Fruit fly (Drosophila melanogaster) whole organism: ENCODE results near the gene CG42554.

Experiments
- CG8478 ChIP-seq: fragments of >200 bp; optimal IDR thresholded peaks from 2 replicates; lab custom pipeline; 2018; ENCODE audit warnings: inconsistent platforms
- Dll ChIP-seq: fragments of >200 bp; optimal IDR thresholded peaks from 2 replicates; lab custom pipeline; 2017
- EcR ChIP-seq, 2 experiments: fragments of >200 bp; optimal IDR thresholded peaks; 2 replicates each; lab custom pipeline; 2017; ENCODE audit warnings: missing biosample characterization in 2 of 2, missing genetic modification characterization in 2 of 2, missing genetic modification reagents in 2 of 2
- pan ChIP-seq: fragments of >200 bp; optimal IDR thresholded peaks from 2 replicates; lab custom pipeline; 2017
- psq ChIP-seq: fragments of >200 bp; optimal IDR thresholded peaks from 2 replicates; lab custom pipeline; 2017
- usp ChIP-seq: fragments of >200 bp; optimal IDR thresholded peaks from 2 replicates; lab custom pipeline; 2017; ENCODE audit warnings: missing biosample characterization, missing genetic modification characterization, mixed read lengths

The CG42554 gene

DNA sequence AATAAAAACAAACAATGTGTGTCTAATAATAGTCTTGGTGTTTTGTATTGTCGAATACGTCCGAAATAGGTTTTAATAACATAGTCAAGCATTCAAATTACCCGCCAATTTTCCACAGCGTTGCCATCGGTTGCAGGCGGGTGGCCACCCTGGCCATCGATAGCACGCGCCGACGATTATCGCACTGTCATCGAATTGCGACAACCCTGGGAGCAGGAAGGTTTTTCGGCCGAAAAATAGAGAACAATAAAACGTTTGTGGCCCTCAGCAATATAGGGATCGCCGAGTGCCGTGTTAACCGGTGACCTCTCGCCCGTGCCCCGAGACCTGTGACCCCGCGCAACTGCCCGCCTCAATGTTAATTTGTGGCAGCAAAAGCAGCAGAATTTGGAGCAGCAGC lies 36.2 kb downstream of the CG42554 start, which contains the start of gene Usp10:
Gene Usp10 (plus strand): TSS at position 187 of the 400 bp plus-strand sequence.
- TF ChIP-seq pan = no peak
- no peak for TF ChIP-seq Dll
- TF ChIP-seq usp (GFP tag; lab: Kevin White, UChicago) = no peak
- TF ChIP-seq psq (lab: Kevin White, UChicago) = no peak
- no peak for TF ChIP-seq EcR (GFP tag; optimal IDR thresholded peaks at IDR 0.05; lab: Kevin White, UChicago)

DNA sequence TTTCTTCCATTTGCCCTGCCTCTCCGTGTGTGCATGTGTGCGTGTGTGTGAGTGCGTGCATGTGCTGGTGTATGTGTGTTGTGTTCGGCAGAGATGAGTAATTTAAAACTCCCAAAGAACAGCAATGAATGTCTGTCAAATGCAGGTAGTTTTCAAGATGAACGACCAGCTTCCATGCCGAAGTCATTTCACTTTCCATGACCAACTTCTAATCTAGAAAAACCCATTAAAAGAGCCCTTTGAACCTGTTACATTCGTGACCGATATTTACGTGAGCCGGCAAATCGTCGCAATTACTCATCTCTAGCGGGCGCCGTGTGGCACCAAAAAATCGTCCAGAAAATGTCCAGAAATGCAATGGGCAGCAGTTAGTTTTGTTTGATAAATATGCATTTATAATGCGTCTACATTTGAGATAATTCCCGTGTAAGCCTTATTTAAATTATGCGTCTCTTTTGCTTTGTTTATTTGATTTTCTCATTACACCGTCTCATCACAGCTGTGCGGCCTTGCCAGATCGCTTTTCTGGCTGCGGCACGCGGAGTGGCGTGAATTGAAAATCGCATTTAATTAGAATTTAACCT lies 37.0 kb downstream of the CG42554 start:
- TF ChIP-seq psq (lab: Kevin White, UChicago) = no peak
- no peak for TF ChIP-seq CG8478 (lab: Kevin White, UChicago)
- no peak for TF ChIP-seq pan
- TF ChIP-seq usp (GFP tag; lab: Kevin White, UChicago) = no peak
- no peak for TF ChIP-seq EcR (GFP tag; optimal IDR thresholded peaks at IDR 0.05; lab: Kevin White, UChicago)
- TF ChIP-seq Dll = no peak

DNA sequence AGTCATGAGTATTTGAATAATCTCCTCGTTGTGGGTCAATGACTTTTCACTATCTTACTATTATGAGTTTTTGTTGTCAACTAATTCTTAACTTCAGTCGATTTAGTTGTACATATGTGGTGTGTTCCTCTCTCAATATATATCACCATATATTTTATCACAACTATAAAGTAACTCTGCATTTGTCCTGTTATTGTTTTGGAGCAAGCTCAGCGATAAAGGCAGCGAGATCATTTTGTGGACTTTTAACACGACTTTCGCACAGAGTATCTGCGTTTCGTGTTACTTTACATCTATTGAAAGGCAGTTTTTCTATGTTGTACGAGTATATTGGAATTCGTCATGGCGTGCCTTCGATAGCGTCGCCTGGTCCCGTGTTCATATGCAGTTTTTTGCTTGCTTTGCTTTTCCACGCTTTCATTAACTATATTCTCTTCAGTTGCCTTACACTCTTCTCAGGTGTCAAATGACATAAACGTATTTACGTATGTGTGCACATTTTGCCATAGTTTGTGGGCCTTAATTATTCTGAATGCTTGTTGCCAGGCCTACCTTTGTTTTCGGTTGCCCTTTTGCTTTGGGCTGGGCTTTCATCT lies 40.0 kb downstream of the CG42554 start:
- TF ChIP-seq CG8478 (lab: Kevin White, UChicago) (no peak), Dll (no peak), usp (GFP tag; lab: Kevin White, UChicago) (no peak), pan (no peak), EcR (GFP tag; optimal IDR thresholded peaks at IDR 0.05; lab: Kevin White, UChicago) (no peak), psq (lab: Kevin White, UChicago) (no peak)

DNA sequence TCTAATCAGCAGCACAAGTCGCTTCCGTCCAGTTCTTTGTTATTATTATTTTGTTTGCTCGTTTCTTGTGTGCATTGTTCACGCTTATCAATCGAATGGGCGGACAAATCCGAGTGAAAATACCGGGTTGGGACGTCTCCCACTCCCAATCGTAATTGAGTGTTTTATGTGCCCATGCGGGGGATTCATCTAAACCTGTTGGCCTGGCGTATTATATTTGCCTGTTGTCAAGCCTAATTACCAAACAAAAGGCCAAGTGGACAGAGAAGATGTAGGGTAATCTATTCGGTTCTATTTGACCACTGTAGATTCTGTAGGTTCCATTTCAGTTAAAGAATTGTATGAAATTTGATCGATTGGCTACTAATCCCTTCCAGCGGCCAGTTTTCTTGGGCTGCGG lies 40.6 kb downstream of the CG42554 start:
- TF ChIP-seq EcR (GFP tag; optimal IDR thresholded peaks at IDR 0.05; lab: Kevin White, UChicago) = no peak
- TF ChIP-seq CG8478 (lab: Kevin White, UChicago) = no peak
- no peak for TF ChIP-seq Dll
- no peak for TF ChIP-seq psq (lab: Kevin White, UChicago)
- no peak for TF ChIP-seq pan

DNA sequence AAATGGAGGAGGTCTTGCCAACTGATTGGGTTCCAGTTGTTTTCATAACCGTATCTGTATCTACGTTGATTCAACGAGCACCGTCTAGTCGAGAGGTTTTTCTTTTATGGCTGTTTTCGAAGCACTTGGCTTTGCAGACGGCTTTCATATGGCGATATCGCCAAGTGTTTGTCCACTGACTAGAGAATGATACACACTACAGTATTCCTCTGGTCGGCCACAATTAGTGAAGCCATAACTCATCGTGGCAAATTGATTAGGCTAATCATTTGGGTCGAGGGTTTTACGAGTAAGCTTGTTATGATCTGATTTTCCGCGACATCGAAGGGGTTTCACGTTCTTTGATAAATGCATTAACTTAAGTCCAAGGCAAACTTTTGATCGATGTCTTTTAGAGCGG lies 41.2 kb downstream of the CG42554 start:
- TF ChIP-seq CG8478 (lab: Kevin White, UChicago) = no peak

DNA sequence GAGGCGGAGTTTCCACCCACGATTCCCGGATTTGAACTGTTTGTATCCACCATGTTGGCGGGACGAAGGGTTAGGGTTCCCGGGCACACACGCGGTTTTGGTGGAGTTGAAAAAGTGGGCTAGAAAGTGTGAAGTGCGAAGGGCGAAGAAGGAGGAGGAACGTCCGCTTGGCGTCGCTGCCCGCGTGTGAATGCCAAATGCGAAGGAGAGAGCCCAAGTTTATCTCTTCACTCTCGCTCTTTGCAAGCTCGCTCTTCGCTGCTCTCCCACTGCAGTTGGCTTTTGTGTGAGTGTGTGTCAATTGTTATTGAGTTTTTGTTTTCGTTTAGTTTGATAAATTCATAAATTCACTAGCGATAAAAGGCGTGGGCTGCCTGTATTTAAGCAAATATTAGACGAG lies 45.4 kb downstream of the CG42554 start:
- TF ChIP-seq usp (GFP tag; lab: Kevin White, UChicago) = no peak
- TF ChIP-seq psq (lab: Kevin White, UChicago) = no peak
- peak; percentile 51 for TF ChIP-seq Dll

DNA sequence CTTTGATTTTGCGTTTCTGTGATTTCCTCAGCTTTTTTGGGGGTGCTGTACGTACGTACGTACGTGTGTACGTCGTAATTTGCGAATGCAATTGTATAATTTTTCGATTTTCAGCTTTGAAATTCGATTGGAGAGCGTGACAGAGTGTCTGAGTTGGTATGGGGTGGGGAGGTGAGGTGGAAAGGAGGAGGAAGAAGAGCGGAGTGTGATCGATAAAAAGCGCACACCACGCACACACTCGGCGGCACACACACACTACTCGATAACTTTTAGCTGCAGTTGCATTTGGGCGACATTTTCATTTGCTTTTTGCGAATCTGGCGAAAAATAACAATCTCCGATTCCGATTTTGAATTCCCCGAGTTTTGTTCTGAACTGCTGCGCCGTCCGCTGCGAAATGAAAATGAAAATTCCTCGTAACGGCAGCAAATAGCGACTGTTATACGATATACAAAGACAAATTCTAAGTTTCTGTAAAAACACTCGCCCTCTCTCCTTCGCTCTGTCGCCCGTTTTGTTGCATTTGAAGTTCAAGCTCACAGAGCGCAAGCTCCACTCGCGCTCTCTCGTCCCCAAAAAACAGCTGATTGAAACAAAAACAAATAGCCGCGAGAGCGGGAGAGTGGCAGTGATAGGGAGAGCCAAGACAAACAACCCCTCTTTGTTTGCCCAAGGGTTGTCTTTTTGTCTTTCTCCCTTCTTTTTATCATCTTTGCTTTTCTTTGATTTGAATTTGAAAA lies 46.2 kb downstream of the CG42554 start, which contains the start of gene CG13907:
Gene CG13907 (minus strand): TSS at position 518 of the 740 bp plus-strand sequence.
- no peak for TF ChIP-seq pan
- peak; percentile 78 for TF ChIP-seq Dll

DNA sequence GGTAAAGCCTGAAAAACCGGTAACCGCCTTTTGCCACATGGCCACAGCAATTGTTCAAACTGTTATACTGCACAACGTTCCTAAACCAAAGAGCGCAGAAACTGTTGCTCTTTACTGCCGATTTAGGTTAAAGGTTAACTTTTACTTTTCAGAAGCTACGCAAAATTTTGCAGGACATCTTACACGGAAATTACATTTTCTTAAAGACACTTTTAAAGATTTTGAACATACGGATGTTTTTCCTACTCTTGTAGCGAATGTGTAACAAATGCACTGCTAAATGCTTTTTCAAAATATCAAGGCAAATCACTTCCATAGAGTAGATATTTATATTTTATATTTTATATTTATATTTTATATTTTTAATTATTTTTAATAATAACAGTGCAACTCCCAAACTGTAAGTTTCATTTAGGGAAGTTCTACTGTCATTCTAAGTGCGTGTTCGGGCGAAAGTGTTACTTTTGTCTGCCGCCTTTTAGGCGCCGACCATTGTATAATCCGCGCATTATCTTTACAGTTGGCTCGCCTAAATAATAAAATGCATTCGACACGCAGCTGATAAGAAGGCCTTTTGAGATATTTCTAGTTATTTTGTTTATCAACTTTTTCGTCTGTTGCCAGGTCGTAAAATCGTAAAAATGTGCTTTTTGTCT lies 46.9 kb downstream of the CG42554 start:
- no peak for TF ChIP-seq usp (GFP tag; lab: Kevin White, UChicago)
- no peak for TF ChIP-seq EcR (GFP tag; optimal IDR thresholded peaks at IDR 0.05; lab: Kevin White, UChicago)
- no peak for TF ChIP-seq pan
- TF ChIP-seq Dll = no peak
- no peak for TF ChIP-seq psq (lab: Kevin White, UChicago)
- no peak for TF ChIP-seq CG8478 (lab: Kevin White, UChicago)

DNA sequence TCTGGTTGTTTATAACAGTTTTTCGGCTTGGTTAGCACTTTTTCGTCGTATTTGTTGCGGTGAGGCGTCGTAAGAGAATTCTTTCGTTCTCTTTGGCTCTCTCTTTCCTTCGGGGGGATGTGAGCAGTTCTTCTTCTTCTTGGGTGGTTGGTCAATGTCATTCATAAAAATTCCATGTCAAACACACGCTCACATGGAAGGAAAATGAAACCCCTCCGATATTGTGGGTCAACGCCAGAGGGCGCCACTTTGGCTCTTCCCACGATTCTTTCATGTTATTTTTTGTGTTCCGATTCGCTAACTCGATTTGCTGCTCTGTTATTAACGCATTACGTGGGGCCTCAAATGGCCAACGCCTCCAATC lies 47.4 kb downstream of the CG42554 start:
- TF ChIP-seq usp (GFP tag; lab: Kevin White, UChicago) (no peak), EcR (GFP tag; optimal IDR thresholded peaks at IDR 0.05; lab: Kevin White, UChicago) (no peak)

DNA sequence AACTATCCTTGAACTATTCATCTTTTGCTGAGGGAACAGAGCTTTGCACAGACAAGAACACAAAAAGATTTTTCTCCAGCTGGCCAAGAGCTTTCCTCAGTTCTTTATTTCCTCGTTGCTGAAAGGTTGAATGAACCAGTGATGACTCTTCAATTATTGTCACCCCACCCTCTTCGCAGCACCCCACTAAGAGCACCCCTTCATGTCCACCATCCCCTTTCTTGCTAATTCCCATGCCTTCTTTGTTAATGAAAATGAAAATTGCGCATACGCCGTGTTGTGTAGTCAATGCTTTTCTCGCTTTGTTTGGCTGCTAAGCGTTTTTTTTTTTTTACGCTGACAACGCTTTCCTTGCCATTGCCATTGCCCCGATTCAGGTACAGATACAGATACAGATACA lies 48.3 kb downstream of the CG42554 start:
- TF ChIP-seq usp (GFP tag; lab: Kevin White, UChicago) (no peak), pan (no peak)

DNA sequence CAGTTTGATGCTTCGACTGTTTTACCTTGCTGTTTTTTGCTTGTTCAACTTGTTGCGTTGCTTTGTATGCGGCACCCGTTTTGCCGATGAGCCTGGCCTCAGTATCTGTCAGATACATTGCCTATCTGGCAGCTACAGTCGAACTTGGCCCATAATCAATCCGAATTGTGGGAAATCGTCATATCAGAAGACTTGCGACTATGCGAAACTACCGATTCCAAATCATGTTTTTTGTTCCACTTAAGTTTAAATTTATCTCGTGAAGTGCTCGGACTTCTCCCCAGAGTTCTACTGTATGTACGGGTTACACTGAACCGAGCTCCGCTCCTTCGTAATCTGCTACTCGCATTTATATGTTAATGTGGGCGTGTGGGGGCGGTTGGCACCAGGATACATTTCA lies 48.8 kb downstream of the CG42554 start:
- no peak for TF ChIP-seq EcR (GFP tag; optimal IDR thresholded peaks at IDR 0.05; lab: Kevin White, UChicago)
- TF ChIP-seq psq (lab: Kevin White, UChicago) = no peak
- no peak for TF ChIP-seq usp (GFP tag; lab: Kevin White, UChicago)
- TF ChIP-seq pan = no peak
- TF ChIP-seq CG8478 (lab: Kevin White, UChicago) = no peak
- no peak for TF ChIP-seq Dll

DNA sequence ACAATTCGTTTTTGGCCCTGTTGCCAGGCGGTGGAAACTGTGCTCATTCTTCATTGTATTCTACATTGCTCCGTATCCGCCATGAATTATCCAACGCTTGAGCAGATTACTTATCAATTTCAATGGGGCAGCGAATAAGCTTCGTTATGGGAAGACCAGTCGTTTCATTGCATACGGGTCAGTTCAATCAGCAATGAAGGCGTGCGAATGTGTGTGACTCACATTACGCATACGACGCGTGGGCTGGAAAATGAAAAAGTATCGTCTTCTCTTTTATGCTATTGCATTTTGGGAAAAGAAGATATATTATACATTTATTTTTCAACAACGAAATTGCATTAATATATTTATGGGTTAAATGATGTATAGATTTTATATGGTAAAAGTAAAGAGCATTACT lies 49.5 kb downstream of the CG42554 start:
- TF ChIP-seq EcR (GFP tag; optimal IDR thresholded peaks at IDR 0.05; lab: Kevin White, UChicago) (no peak), psq (lab: Kevin White, UChicago) (no peak), pan (no peak), Dll (no peak), usp (GFP tag; lab: Kevin White, UChicago) (no peak), CG8478 (lab: Kevin White, UChicago) (no peak)
